Worm (Caenorhabditis elegans): ENCODE results near the gene nspa-9.

- no peak for TF ChIP-seq tra-4 (tag; optimal IDR thresholded peaks at IDR 0.05)
- no peak for TF ChIP-seq flt-1 (GFP tag; IDR thresholded peaks at IDR 0.05)
- no peak for TF ChIP-seq ama-1 (optimal IDR thresholded peaks at IDR 0.05)
- no peak for TF ChIP-seq tbx-11 (GFP tag; IDR thresholded peaks at IDR 0.05)
- no peak for TF ChIP-seq hnd-1 (tag; optimal IDR thresholded peaks at IDR 0.05)
- TF ChIP-seq hmbx-1 (tag; optimal IDR thresholded peaks at IDR 0.05) = no peak
- TF ChIP-seq tbx-37 (GFP tag; conservative IDR thresholded peaks at IDR 0.05) = no peak
- no peak for TF ChIP-seq B0310.2 (tag; optimal IDR thresholded peaks at IDR 0.05)
- TF ChIP-seq sea-1 (GFP tag; conservative IDR thresholded peaks at IDR 0.05) = no peak
- no peak for TF ChIP-seq ceh-36 (tag; optimal IDR thresholded peaks at IDR 0.05)
- no peak for TF ChIP-seq scrt-1 (GFP tag; IDR thresholded peaks at IDR 0.05)
- TF ChIP-seq ceh-13 (GFP tag; optimal IDR thresholded peaks at IDR 0.05) = no peak
These were observed 27.0 kb downstream of the nspa-9 start for ce11 chrX:11765860-11766259.

Data from whole organism, early embryonic.